Worm (Caenorhabditis elegans) whole organism, L1 larva: Measurements from ENCODE around the gene F41H10.5.

Experiments used
- C16A3.4 ChIP-seq: fragments of 150-350 bp; optimal IDR thresholded peaks from 2 replicates; lab custom pipeline; 2014; ENCODE audit warnings: missing biosample characterization, missing genetic modification characterization
- F16B12.6 ChIP-seq: fragments of 150-350 bp; optimal IDR thresholded peaks from 2 replicates; lab custom pipeline; 2014; ENCODE audit warnings: missing biosample characterization, missing genetic modification characterization
- ama-1 ChIP-seq: fragments of 150-350 bp; optimal IDR thresholded peaks from 2 replicates; lab custom pipeline; 2014
- isw-1 ChIP-seq: fragments of 200-800 bp; sonication (Bioruptor generic); IDR thresholded peaks from 2 replicates; pipeline ENCODE4 v1.3.6; 2022; ENCODE audit warnings: missing genetic modification characterization, missing compliant biosample characterization
- lin-13 ChIP-seq: fragments of 150-350 bp; optimal IDR thresholded peaks from 2 replicates; lab custom pipeline; 2014; ENCODE audit warnings: missing biosample characterization, missing genetic modification reagents, missing genetic modification characterization
- lin-39 ChIP-seq: fragments of 150-350 bp; optimal IDR thresholded peaks from 2 replicates; lab custom pipeline; 2014; ENCODE audit warnings: missing biosample characterization, missing genetic modification reagents, missing genetic modification characterization
- mdl-1 ChIP-seq, 2 experiments: fragments of 150-350 bp; optimal IDR thresholded peaks; 2 replicates each; lab custom pipeline; 2014 to 2017; ENCODE audit warnings: missing biosample characterization in 2 of 2, missing genetic modification characterization in 2 of 2, inconsistent platforms in 1 of 2
- nhr-12 ChIP-seq: sonication (generic microtip); optimal IDR thresholded peaks from 2 replicates; lab custom pipeline; 2017; ENCODE audit warnings: missing biosample characterization, missing genetic modification characterization
- nhr-237 ChIP-seq: fragments of 150-350 bp; optimal IDR thresholded peaks from 2 replicates; lab custom pipeline; 2014; ENCODE audit warnings: missing biosample characterization, missing genetic modification characterization
- pax-3 ChIP-seq: fragments of 200-800 bp; sonication (Bioruptor generic); optimal IDR thresholded peaks from 2 replicates; lab custom pipeline; 2018; ENCODE audit warnings: mild to moderate bottlenecking, missing genetic modification characterization, moderate library complexity, missing compliant biosample characterization
- unc-62 ChIP-seq: fragments of 150-350 bp; optimal IDR thresholded peaks from 2 replicates; lab custom pipeline; 2014; ENCODE audit warnings: missing biosample characterization, missing genetic modification reagents, missing genetic modification characterization
- zag-1 ChIP-seq: fragments of 150-350 bp; optimal IDR thresholded peaks from 2 replicates; lab custom pipeline; 2014; ENCODE audit warnings: missing biosample characterization, missing genetic modification characterization
- ztf-4 ChIP-seq: fragments of 150-350 bp; optimal IDR thresholded peaks from 2 replicates; lab custom pipeline; 2014; ENCODE audit warnings: missing biosample characterization, missing genetic modification characterization

DNA sequence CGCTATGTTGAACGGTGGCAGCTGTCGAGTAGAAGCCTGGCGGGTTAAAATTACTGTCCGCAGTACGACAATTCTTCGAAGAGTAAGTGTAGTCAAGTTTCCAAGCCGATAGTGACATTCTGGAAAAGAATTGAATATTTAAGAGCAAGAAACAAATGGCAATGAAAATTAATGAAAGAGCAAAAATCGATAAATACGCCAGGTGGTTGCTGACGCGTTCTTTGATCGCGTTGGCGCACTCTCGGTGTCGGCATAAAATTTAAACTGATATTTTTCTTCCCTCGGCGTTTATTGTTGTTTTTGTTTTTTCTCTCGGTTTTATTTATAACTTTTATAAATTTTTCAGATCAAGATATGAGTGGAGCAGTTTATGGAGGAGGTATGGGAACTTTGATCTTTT is 34.0 kb downstream of the F41H10.5 start, which contains the start of the genes perm-3 and swsn-6:
- TF ChIP-seq nhr-237 (tag; lab: Kevin White, UChicago) (no peak), C16A3.4 (peak; percentile 82), unc-62 (GFP tag; lab: Kevin White, UChicago) (no peak), nhr-12 (no peak), isw-1 (GFP tag; lab: Robert Waterston, UW) (peak; percentile 76), ama-1 (peak; percentile 42), pax-3 (tag; lab: Kevin White, UChicago) (peak; percentile 38), lin-39 (peak; percentile 87), zag-1 (tag; lab: Kevin White, UChicago) (no peak), mdl-1 (tag; optimal IDR thresholded peaks at IDR 0.05; lab: Kevin White, UChicago) (peak in 1 of 2 experiments; percentile 52), F16B12.6 (tag; lab: Kevin White, UChicago) (peak; percentile 64), lin-13 (GFP tag; lab: Kevin White, UChicago) (peak; percentile 64), ztf-4 (tag; lab: Kevin White, UChicago) (peak; percentile 61)
